Fruit fly (Drosophila melanogaster): ENCODE measurements around the gene CG4836.
A peak's percentile ranks its signal among the peaks of the same experiment; 100 is the strongest.

CG4836 gene

dm6 chr3R:20007399-20008285, 6.0 kb upstream of the CG4836 start (continued):
- TF ChIP-seq prd (optimal IDR thresholded peaks at IDR 0.05), result no peak
- no peak for TF ChIP-seq prd (GFP tag; IDR thresholded peaks at IDR 0.05)
- no peak for TF ChIP-seq da (GFP tag; optimal IDR thresholded peaks at IDR 0.05)
- TF ChIP-seq CG9727 (GFP tag; optimal IDR thresholded peaks at IDR 0.05), result no peak
- TF ChIP-seq her (GFP tag; optimal IDR thresholded peaks at IDR 0.05), result no peak
- peak; percentile 55 for TF ChIP-seq D19A (tag; optimal IDR thresholded peaks at IDR 0.05)
- no peak for TF ChIP-seq br (optimal IDR thresholded peaks at IDR 0.05)
- no peak for TF ChIP-seq CG10209 (GFP tag; optimal IDR thresholded peaks at IDR 0.05)
- no peak for TF ChIP-seq ken (GFP tag; IDR thresholded peaks at IDR 0.05)
- no peak for TF ChIP-seq Opbp (GFP tag; IDR thresholded peaks at IDR 0.05; ENCODE audit: partially characterized antibody)
- no peak for TF ChIP-seq Hr51 (GFP tag; optimal IDR thresholded peaks at IDR 0.05)
- TF ChIP-seq bsh (GFP tag; optimal IDR thresholded peaks at IDR 0.05), result peak in 1 of 2 experiments; percentile 17
- no peak for TF ChIP-seq CG16863 (GFP tag; optimal IDR thresholded peaks at IDR 0.05)
- no peak for TF ChIP-seq Gug (GFP tag; IDR thresholded peaks at IDR 0.05)
- TF ChIP-seq CG8388 (GFP tag; optimal IDR thresholded peaks at IDR 0.05), result no peak
- no peak for TF ChIP-seq Dip2 (GFP tag; IDR thresholded peaks at IDR 0.05)
- no peak for TF ChIP-seq CG1024 (GFP tag; IDR thresholded peaks at IDR 0.05)
- TF ChIP-seq H2.0 (GFP tag; IDR thresholded peaks at IDR 0.05), result no peak
- no peak for TF ChIP-seq E2f2 (GFP tag; IDR thresholded peaks at IDR 0.05)
- TF ChIP-seq CG10431 (GFP tag; optimal IDR thresholded peaks at IDR 0.05), result no peak
- no peak for TF ChIP-seq esg (GFP tag; conservative IDR thresholded peaks at IDR 0.05)
- TF ChIP-seq phol (tag; optimal IDR thresholded peaks at IDR 0.05), result no peak
- no peak for TF ChIP-seq lola (GFP tag; optimal IDR thresholded peaks at IDR 0.05)
- no peak for TF ChIP-seq CG5245 (GFP tag; optimal IDR thresholded peaks at IDR 0.05)
- TF ChIP-seq CG6765 (GFP tag; optimal IDR thresholded peaks at IDR 0.05), result no peak
- peak; percentile 45 for TF ChIP-seq Elba2 (GFP tag; optimal IDR thresholded peaks at IDR 0.05)
- TF ChIP-seq CG14710 (tag; optimal IDR thresholded peaks at IDR 0.05), result no peak
- no peak for TF ChIP-seq CG7745 (tag; optimal IDR thresholded peaks at IDR 0.05)
- TF ChIP-seq CG34224 (GFP tag; IDR thresholded peaks at IDR 0.05; ENCODE audit: partially characterized antibody), result no peak
- no peak for TF ChIP-seq CG18764 (GFP tag; optimal IDR thresholded peaks at IDR 0.05)
- TF ChIP-seq Nf-YA (GFP tag; IDR thresholded peaks at IDR 0.05), result no peak
- no peak for TF ChIP-seq ftz-f1 (GFP tag; optimal IDR thresholded peaks at IDR 0.05)
- TF ChIP-seq CTCF (GFP tag; optimal IDR thresholded peaks at IDR 0.05), result no peak
- no peak for TF ChIP-seq jing (GFP tag; optimal IDR thresholded peaks at IDR 0.05)
- TF ChIP-seq CG11085 (GFP tag; IDR thresholded peaks at IDR 0.05), result no peak
- TF ChIP-seq mam (GFP tag; optimal IDR thresholded peaks at IDR 0.05), result no peak
- no peak for TF ChIP-seq luna (GFP tag; optimal IDR thresholded peaks at IDR 0.05)
- TF ChIP-seq sima (GFP tag; optimal IDR thresholded peaks at IDR 0.05), result no peak
- TF ChIP-seq CG33213 (GFP tag; optimal IDR thresholded peaks at IDR 0.05), result no peak
- no peak for TF ChIP-seq pros (GFP tag; optimal IDR thresholded peaks at IDR 0.05)
- no peak for TF ChIP-seq PHDP (tag; optimal IDR thresholded peaks at IDR 0.05)
- TF ChIP-seq Trl (optimal IDR thresholded peaks at IDR 0.05), result peak; percentile 70 to 85
- no peak for TF ChIP-seq Trl (GFP tag; optimal IDR thresholded peaks at IDR 0.05)
- no peak for TF ChIP-seq vfl (GFP tag; optimal IDR thresholded peaks at IDR 0.05)
- no peak for TF ChIP-seq dpn (GFP tag; optimal IDR thresholded peaks at IDR 0.05)
- TF ChIP-seq CG6175 (GFP tag; IDR thresholded peaks at IDR 0.05), result no peak
- no peak for TF ChIP-seq CG7556 (GFP tag; optimal IDR thresholded peaks at IDR 0.05)
- no peak for TF ChIP-seq grn (GFP tag; optimal IDR thresholded peaks at IDR 0.05)
- peak; percentile 52 for TF ChIP-seq CG10274 (GFP tag; optimal IDR thresholded peaks at IDR 0.05)
- TF ChIP-seq CG11696 (GFP tag; IDR thresholded peaks at IDR 0.05), result no peak
- TF ChIP-seq Med (GFP tag), result peak; percentile 17
